Fruit fly (Drosophila melanogaster) whole organism, prepupa: ENCODE results near the gene Ns1.

ENCODE experiments used
- Blimp-1 ChIP-seq: fragments of 200-800 bp; sonication (Bioruptor generic); optimal IDR thresholded peaks from 3 replicates; lab custom pipeline; 2017; ENCODE audit warnings: missing biosample characterization, missing genetic modification characterization, mild to moderate bottlenecking, moderate library complexity, missing genetic modification reagents
- CG10669 ChIP-seq: fragments of 200-800 bp; sonication (Bioruptor generic); optimal IDR thresholded peaks from 3 replicates; lab custom pipeline; 2018; ENCODE audit warnings: missing biosample characterization, mild to moderate bottlenecking, missing genetic modification characterization, moderate library complexity
- CG11762 ChIP-seq: fragments of 200-800 bp; sonication (Bioruptor generic); optimal IDR thresholded peaks from 3 replicates; lab custom pipeline; 2016; ENCODE audit warnings: missing biosample characterization, missing genetic modification characterization; ENCODE audit not compliant: insufficient read depth
- CG1621 ChIP-seq: fragments of 200-800 bp; sonication (Bioruptor generic); optimal IDR thresholded peaks from 3 replicates; lab custom pipeline; 2018; ENCODE audit warnings: missing biosample characterization, mild to moderate bottlenecking, missing genetic modification characterization
- CG16779 ChIP-seq: fragments of 200-800 bp; sonication (Bioruptor generic); optimal IDR thresholded peaks from 3 replicates; lab custom pipeline; 2017; ENCODE audit warnings: missing biosample characterization, mild to moderate bottlenecking, missing genetic modification characterization
- CG3032 ChIP-seq: fragments of 200-800 bp; optimal IDR thresholded peaks from 2 replicates; lab custom pipeline; 2019; ENCODE audit warnings: missing biosample characterization, mild to moderate bottlenecking, missing genetic modification characterization, moderate library complexity
- CG32006 ChIP-seq: fragments of 200-800 bp; sonication (Bioruptor generic); optimal IDR thresholded peaks from 3 replicates; lab custom pipeline; 2017; ENCODE audit warnings: missing biosample characterization, mild to moderate bottlenecking, missing genetic modification characterization
- CG34406 ChIP-seq: fragments of 200-800 bp; sonication (Bioruptor generic); optimal IDR thresholded peaks from 3 replicates; lab custom pipeline; 2016; ENCODE audit warnings: missing biosample characterization, missing genetic modification characterization
- CG3919 ChIP-seq: fragments of 200-800 bp; sonication (Bioruptor generic); optimal IDR thresholded peaks from 3 replicates; lab custom pipeline; 2016; ENCODE audit warnings: missing biosample characterization, missing genetic modification characterization
- CG4318 ChIP-seq: fragments of 200-800 bp; sonication (Bioruptor generic); optimal IDR thresholded peaks from 3 replicates; lab custom pipeline; 2017; ENCODE audit warnings: missing biosample characterization, mild to moderate bottlenecking, missing genetic modification characterization
- CG6163 ChIP-seq: fragments of 200-800 bp; sonication (Bioruptor generic); IDR thresholded peaks from 3 replicates; pipeline ENCODE4 v1.3.6; 2022; ENCODE audit warnings: missing biosample characterization, missing genetic modification characterization
- CG6276 ChIP-seq: fragments of 200-800 bp; sonication (Bioruptor generic); optimal IDR thresholded peaks from 2 replicates; lab custom pipeline; 2017; ENCODE audit warnings: missing biosample characterization, mild to moderate bottlenecking, missing genetic modification characterization
- CG6792 ChIP-seq: fragments of 200-800 bp; sonication (Bioruptor generic); optimal IDR thresholded peaks from 3 replicates; lab custom pipeline; 2016; ENCODE audit warnings: missing biosample characterization, missing genetic modification characterization
- CG6854 ChIP-seq: fragments of 200-800 bp; sonication (Bioruptor generic); optimal IDR thresholded peaks from 2 replicates; lab custom pipeline; 2017; ENCODE audit warnings: missing biosample characterization, mild to moderate bottlenecking, missing genetic modification characterization
- CG7368 ChIP-seq: fragments of 200-800 bp; sonication (Bioruptor generic); optimal IDR thresholded peaks from 3 replicates; lab custom pipeline; 2016; ENCODE audit warnings: missing biosample characterization, missing genetic modification characterization
- CG8119 ChIP-seq: fragments of 200-800 bp; sonication (Bioruptor generic); IDR thresholded peaks from 3 replicates; pipeline ENCODE4 v1.3.6; 2022; ENCODE audit warnings: missing biosample characterization, missing genetic modification characterization
- CG8319 ChIP-seq: fragments of 200-800 bp; sonication (Bioruptor generic); optimal IDR thresholded peaks from 3 replicates; lab custom pipeline; 2016; ENCODE audit warnings: missing biosample characterization, missing genetic modification characterization
- CG9139 ChIP-seq: fragments of 200-800 bp; sonication (Bioruptor generic); optimal IDR thresholded peaks from 3 replicates; lab custom pipeline; 2017; ENCODE audit warnings: missing biosample characterization, mild to moderate bottlenecking, missing genetic modification characterization
- Eip75B ChIP-seq: fragments of 200-800 bp; sonication (Bioruptor generic); optimal IDR thresholded peaks from 3 replicates; lab custom pipeline; 2016; ENCODE audit warnings: missing biosample characterization, missing genetic modification characterization
- Eip78C ChIP-seq: fragments of 200-800 bp; sonication (Bioruptor generic); peaks from one replicate; lab custom pipeline; 2016; ENCODE audit warnings: missing biosample characterization, missing genetic modification characterization
- Eip93F ChIP-seq: fragments of 200-800 bp; sonication (Bioruptor generic); optimal IDR thresholded peaks from 2 replicates; lab custom pipeline; 2016; ENCODE audit warnings: missing biosample characterization, mild to moderate bottlenecking, missing genetic modification characterization
- Ets21C ChIP-seq: fragments of 200-800 bp; sonication (Bioruptor generic); optimal IDR thresholded peaks from 3 replicates; lab custom pipeline; 2016; ENCODE audit warnings: missing biosample characterization, missing genetic modification characterization
- Ets96B ChIP-seq: fragments of 200-800 bp; optimal IDR thresholded peaks from 2 replicates; lab custom pipeline; 2019; ENCODE audit warnings: missing biosample characterization, mild to moderate bottlenecking, missing genetic modification characterization, moderate library complexity
- Gug ChIP-seq: fragments of 200-800 bp; sonication (Bioruptor generic); IDR thresholded peaks from 2 replicates; pipeline ENCODE4 v1.3.6; 2022; ENCODE audit warnings: missing biosample characterization, missing genetic modification characterization
- Hr38 ChIP-seq: sonication (Bioruptor generic); optimal IDR thresholded peaks from 2 replicates; lab custom pipeline; 2016; ENCODE audit warnings: missing biosample characterization, missing genetic modification characterization
- Hr39 ChIP-seq: fragments of 200-800 bp; sonication (Bioruptor generic); optimal IDR thresholded peaks from 2 replicates; lab custom pipeline; 2016; ENCODE audit warnings: missing biosample characterization, missing genetic modification characterization
- Lpt ChIP-seq: fragments of 200-800 bp; sonication (Bioruptor generic); optimal IDR thresholded peaks from 3 replicates; lab custom pipeline; 2016; ENCODE audit warnings: missing biosample characterization, missing genetic modification characterization
- OdsH ChIP-seq: fragments of 200-800 bp; sonication (Bioruptor generic); optimal IDR thresholded peaks from 3 replicates; lab custom pipeline; 2016; ENCODE audit warnings: missing biosample characterization, missing genetic modification characterization
- Smox ChIP-seq: fragments of 200-800 bp; sonication (Bioruptor generic); optimal IDR thresholded peaks from 3 replicates; lab custom pipeline; 2016; ENCODE audit warnings: missing biosample characterization, missing genetic modification characterization
- Sox102F ChIP-seq: fragments of 200-800 bp; sonication (Bioruptor generic); optimal IDR thresholded peaks from 2 replicates; lab custom pipeline; 2016; ENCODE audit warnings: missing biosample characterization, mild to moderate bottlenecking, missing genetic modification characterization
- Sox14 ChIP-seq: fragments of 200-800 bp; sonication (Bioruptor generic); optimal IDR thresholded peaks from 3 replicates; lab custom pipeline; 2016; ENCODE audit warnings: missing biosample characterization, missing genetic modification characterization
- Sox15 ChIP-seq: fragments of 200-800 bp; sonication (Bioruptor generic); optimal IDR thresholded peaks from 3 replicates; lab custom pipeline; 2016; ENCODE audit warnings: missing biosample characterization, missing genetic modification characterization
- achi ChIP-seq: fragments of 200-800 bp; sonication (Bioruptor generic); optimal IDR thresholded peaks from 3 replicates; lab custom pipeline; 2016; ENCODE audit warnings: missing biosample characterization, missing genetic modification characterization
- cyc ChIP-seq: fragments of 200-800 bp; sonication (Bioruptor generic); optimal IDR thresholded peaks from 3 replicates; lab custom pipeline; 2016; ENCODE audit warnings: missing biosample characterization, missing genetic modification characterization
- dac ChIP-seq: fragments of 200-800 bp; sonication (Bioruptor generic); optimal IDR thresholded peaks from 2 replicates; lab custom pipeline; 2017; ENCODE audit warnings: missing biosample characterization, mild to moderate bottlenecking, missing genetic modification characterization
- dsx ChIP-seq: fragments of 200-800 bp; optimal IDR thresholded peaks from 3 replicates; lab custom pipeline; 2019; ENCODE audit warnings: missing biosample characterization, mild to moderate bottlenecking, missing genetic modification characterization, moderate library complexity; ENCODE audit not compliant: poor library complexity, severe bottlenecking
- fd59A ChIP-seq: fragments of 200-800 bp; sonication (Bioruptor generic); optimal IDR thresholded peaks from 2 replicates; lab custom pipeline; 2017; ENCODE audit warnings: missing biosample characterization, mild to moderate bottlenecking, missing genetic modification characterization, missing genetic modification reagents
- fd85E ChIP-seq: fragments of 200-800 bp; sonication (Bioruptor generic); optimal IDR thresholded peaks from 3 replicates; lab custom pipeline; 2016; ENCODE audit warnings: missing biosample characterization, missing genetic modification characterization
- lz ChIP-seq: fragments of 200-800 bp; sonication (Bioruptor generic); optimal IDR thresholded peaks from 3 replicates; lab custom pipeline; 2016; ENCODE audit warnings: missing biosample characterization, missing genetic modification characterization
- pdm3 ChIP-seq: fragments of 200-800 bp; sonication (Bioruptor generic); optimal IDR thresholded peaks from 3 replicates; lab custom pipeline; 2016; ENCODE audit warnings: missing biosample characterization, missing genetic modification characterization
- salr ChIP-seq, 2 experiments: fragments of 200-800 bp; sonication (Bioruptor generic); optimal IDR thresholded peaks; 3 replicates each; lab custom pipeline; 2016 to 2018; ENCODE audit warnings: missing biosample characterization in 2 of 2, missing genetic modification characterization in 2 of 2, mild to moderate bottlenecking in 1 of 2
- spab ChIP-seq: fragments of 200-800 bp; sonication (Bioruptor generic); optimal IDR thresholded peaks from 2 replicates; lab custom pipeline; 2017; ENCODE audit warnings: missing biosample characterization, mild to moderate bottlenecking, missing genetic modification characterization, missing genetic modification reagents
- ss ChIP-seq, 2 experiments: fragments of 200-800 bp; sonication (Bioruptor generic); optimal IDR thresholded peaks; 2 replicates in 1 of 2; 3 replicates in 1 of 2; lab custom pipeline; 2017 to 2018; ENCODE audit warnings: mild to moderate bottlenecking in 2 of 2, missing biosample characterization in 2 of 2, missing genetic modification characterization in 2 of 2, moderate library complexity in 1 of 2
- topi ChIP-seq: fragments of 200-800 bp; sonication (Bioruptor generic); optimal IDR thresholded peaks from 3 replicates; lab custom pipeline; 2016; ENCODE audit warnings: missing biosample characterization, missing genetic modification characterization
- vri ChIP-seq: fragments of 200-800 bp; sonication (Bioruptor generic); optimal IDR thresholded peaks from 3 replicates; lab custom pipeline; 2016; ENCODE audit warnings: missing biosample characterization, mild to moderate bottlenecking, missing genetic modification characterization

Gene Ns1

dm6 chr3R:17060244-17060664 is 12.2 kb downstream of the Ns1 start (continued):
- TF ChIP-seq Sox102F (GFP tag; lab: Kevin White, UChicago) = no peak
- TF ChIP-seq cyc = peak; percentile 38
- peak; percentile 77 for TF ChIP-seq Eip75B
- TF ChIP-seq CG3032 (tag; lab: Kevin White, UChicago) = peak; percentile 72
- peak; percentile 31 for TF ChIP-seq Hr39 (GFP tag; lab: Kevin White, UChicago)
- peak; percentile 49 to 62 for TF ChIP-seq ss (GFP tag; optimal IDR thresholded peaks at IDR 0.05; lab: Kevin White, UChicago)
- no peak for TF ChIP-seq fd85E (GFP tag; lab: Kevin White, UChicago)
- TF ChIP-seq Smox (GFP tag; lab: Kevin White, UChicago) = peak; percentile 25

dm6 chr3R:17059811-17060169 is 12.7 kb downstream of the Ns1 start:
- no peak for TF ChIP-seq Hr38 (GFP tag; lab: Kevin White, UChicago)
- peak in 1 of 2 experiments; percentile 27 for TF ChIP-seq salr (GFP tag; optimal IDR thresholded peaks at IDR 0.05; lab: Kevin White, UChicago)
- no peak for TF ChIP-seq dac (GFP tag; lab: Kevin White, UChicago)

DNA sequence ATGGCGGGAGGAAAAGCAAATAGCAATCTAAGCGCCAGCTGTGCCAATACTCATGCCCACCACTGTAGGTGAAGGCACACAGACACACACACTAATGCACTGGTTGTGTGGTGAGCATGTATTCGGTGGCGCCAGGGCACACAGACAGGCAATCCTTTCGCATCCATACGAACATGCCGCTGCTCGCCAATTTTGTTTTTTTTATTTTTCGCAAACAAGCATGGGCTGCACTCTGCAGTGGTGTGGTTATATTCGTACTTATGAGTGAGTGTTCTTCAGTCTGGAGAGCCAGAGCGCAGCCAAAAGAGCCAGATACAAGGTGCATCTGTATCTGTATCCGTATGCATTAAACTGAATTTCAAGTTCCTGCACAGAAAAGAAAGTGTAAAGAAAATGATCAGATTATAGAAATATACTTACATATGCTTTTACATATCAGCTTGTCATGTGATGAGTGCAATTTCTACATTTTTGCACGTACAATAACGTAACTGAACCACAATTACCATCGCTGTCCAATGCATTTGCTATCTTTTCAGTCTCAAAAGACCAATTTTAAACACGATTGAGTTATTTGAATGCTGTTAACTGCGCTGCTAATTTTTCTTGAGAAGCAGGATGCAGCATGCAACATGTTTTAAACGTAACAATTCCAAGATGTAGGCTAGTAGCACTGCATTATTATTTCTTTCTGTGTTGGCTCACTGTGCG is 13.2 kb downstream of the Ns1 start:
- TF ChIP-seq Eip93F (GFP tag; lab: Kevin White, UChicago) (no peak), CG6854 (peak; percentile 25), lz (peak; percentile 78), Sox15 (GFP tag; lab: Kevin White, UChicago) (peak; percentile 92), Gug (GFP tag; lab: Robert Waterston, UW) (peak; percentile 52), pdm3 (GFP tag; lab: Kevin White, UChicago) (peak; percentile 90), cyc (peak; percentile 76), OdsH (GFP tag; lab: Kevin White, UChicago) (peak; percentile 91), Hr39 (GFP tag; lab: Kevin White, UChicago) (peak; percentile 86), dsx (GFP tag; lab: Kevin White, UChicago) (peak; percentile 69), Eip75B (peak; percentile 85), Sox14 (GFP tag; lab: Kevin White, UChicago) (peak; percentile 91), CG6163 (GFP tag; lab: Robert Waterston, UW) (peak; percentile 61), Ets96B (tag; lab: Kevin White, UChicago) (peak; percentile 83), CG8319 (GFP tag; lab: Kevin White, UChicago) (peak; percentile 83), CG1621 (tag; lab: Kevin White, UChicago) (peak; percentile 78), CG9139 (no peak), Hr38 (GFP tag; lab: Kevin White, UChicago) (no peak), CG34406 (GFP tag; lab: Kevin White, UChicago) (peak; percentile 85), CG16779 (tag; lab: Kevin White, UChicago) (peak; percentile 75), Smox (GFP tag; lab: Kevin White, UChicago) (peak; percentile 74), Ets21C (GFP tag; lab: Kevin White, UChicago) (peak; percentile 77), achi (GFP tag; lab: Kevin White, UChicago) (peak; percentile 88), CG6276 (GFP tag; lab: Kevin White, UChicago) (peak; percentile 89), CG6792 (peak; percentile 88), Eip78C (peak; percentile 97), CG4318 (peak; percentile 94), dac (GFP tag; lab: Kevin White, UChicago) (peak; percentile 90), CG32006 (GFP tag; lab: Kevin White, UChicago) (peak; percentile 98), salr (GFP tag; optimal IDR thresholded peaks at IDR 0.05; lab: Kevin White, UChicago) (peak; percentile 74 to 95), CG3919 (GFP tag; lab: Kevin White, UChicago) (peak; percentile 88), Lpt (GFP tag; lab: Kevin White, UChicago) (peak; percentile 80), CG11762 (GFP tag; lab: Kevin White, UChicago) (peak; percentile 83), CG8119 (GFP tag; lab: Robert Waterston, UW) (peak; percentile 91), fd59A (GFP tag; lab: Kevin White, UChicago) (peak; percentile 88), CG7368 (peak; percentile 77), topi (peak; percentile 81), Blimp-1 (GFP tag; lab: Kevin White, UChicago) (peak; percentile 31), vri (GFP tag; lab: Kevin White, UChicago) (peak; percentile 72), CG10669 (GFP tag; lab: Kevin White, UChicago) (peak; percentile 86), spab (GFP tag; lab: Kevin White, UChicago) (peak; percentile 87)
